Fruit fly (Drosophila melanogaster) whole organism, pupa: ENCODE data around the gene Cad96Cb.

Source experiments
- CG10348 ChIP-seq: fragments of 200-800 bp; sonication (Bioruptor generic); IDR thresholded peaks from 2 replicates; pipeline ENCODE4 v1.3.6; 2022; ENCODE audit warnings: missing biosample characterization, missing genetic modification characterization
- CG12605 ChIP-seq: fragments of 200-800 bp; sonication (Bioruptor generic); IDR thresholded peaks from 2 replicates; pipeline ENCODE4 v1.3.6; 2022; ENCODE audit warnings: missing biosample characterization, missing genetic modification characterization
- CG13204 ChIP-seq: fragments of 200-800 bp; sonication (Bioruptor generic); optimal IDR thresholded peaks from 2 replicates; lab custom pipeline; 2018; ENCODE audit warnings: missing biosample characterization, mild to moderate bottlenecking, missing genetic modification characterization, moderate library complexity
- CG14655 ChIP-seq: fragments of 200-800 bp; sonication (Bioruptor generic); optimal IDR thresholded peaks from 3 replicates; lab custom pipeline; 2017; ENCODE audit warnings: mild to moderate bottlenecking, missing biosample characterization, missing genetic modification reagents, missing genetic modification characterization
- CG15710 ChIP-seq: fragments of 200-800 bp; sonication (Bioruptor generic); optimal IDR thresholded peaks from 2 replicates; lab custom pipeline; 2018; ENCODE audit warnings: missing biosample characterization, mild to moderate bottlenecking, missing genetic modification characterization, moderate library complexity
- CG17806 ChIP-seq: fragments of 200-800 bp; sonication (Bioruptor generic); optimal IDR thresholded peaks from 2 replicates; lab custom pipeline; 2018; ENCODE audit warnings: missing biosample characterization, mild to moderate bottlenecking, missing genetic modification characterization, moderate library complexity
- CG32121 ChIP-seq: fragments of 200-800 bp; sonication (Bioruptor generic); IDR thresholded peaks from 2 replicates; pipeline ENCODE4 v1.3.6; 2022; ENCODE audit warnings: missing biosample characterization, missing genetic modification characterization
- CG34367 ChIP-seq: fragments of 200-800 bp; sonication (Bioruptor generic); optimal IDR thresholded peaks from 2 replicates; lab custom pipeline; 2018; ENCODE audit warnings: missing biosample characterization, mild to moderate bottlenecking, missing genetic modification characterization
- CG4496 ChIP-seq: fragments of 200-800 bp; sonication (Bioruptor generic); IDR thresholded peaks from 3 replicates; pipeline ENCODE4 v1.3.6; 2022; ENCODE audit warnings: missing biosample characterization, missing genetic modification characterization
- CG8159 ChIP-seq: fragments of 200-800 bp; sonication (Bioruptor generic); optimal IDR thresholded peaks from 3 replicates; lab custom pipeline; 2018; ENCODE audit warnings: missing biosample characterization, mild to moderate bottlenecking, missing genetic modification characterization, moderate library complexity
- CG8301 ChIP-seq: fragments of 200-800 bp; sonication (Bioruptor generic); optimal IDR thresholded peaks from 2 replicates; lab custom pipeline; 2018; ENCODE audit warnings: missing biosample characterization, mild to moderate bottlenecking, missing genetic modification characterization
- CG9948 ChIP-seq: fragments of 200-800 bp; sonication (Bioruptor generic); optimal IDR thresholded peaks from 2 replicates; lab custom pipeline; 2018; ENCODE audit warnings: missing biosample characterization, mild to moderate bottlenecking, missing genetic modification characterization, moderate library complexity
- D1 ChIP-seq: fragments of 200-800 bp; sonication (Bioruptor generic); optimal IDR thresholded peaks from 2 replicates; lab custom pipeline; 2018; ENCODE audit warnings: missing biosample characterization, mild to moderate bottlenecking, missing genetic modification characterization, moderate library complexity
- EcR ChIP-seq: fragments of 200-800 bp; sonication (Bioruptor generic); optimal IDR thresholded peaks from 3 replicates; lab custom pipeline; 2019; ENCODE audit warnings: missing biosample characterization, missing genetic modification characterization, mild to moderate bottlenecking, moderate library complexity, missing genetic modification reagents
- Ets98B ChIP-seq: fragments of 200-800 bp; sonication (Bioruptor generic); IDR thresholded peaks from 2 replicates; pipeline ENCODE4 v1.3.6; 2022; ENCODE audit warnings: missing biosample characterization, missing genetic modification characterization
- Pif1A ChIP-seq: fragments of 200-800 bp; sonication (Bioruptor generic); optimal IDR thresholded peaks from 3 replicates; lab custom pipeline; 2016; ENCODE audit warnings: missing biosample characterization, missing genetic modification characterization
- Pif1B ChIP-seq: fragments of 200-800 bp; sonication (Bioruptor generic); optimal IDR thresholded peaks from 3 replicates; lab custom pipeline; 2016; ENCODE audit warnings: missing biosample characterization, missing genetic modification characterization
- Snoo ChIP-seq: fragments of 200-800 bp; sonication (Bioruptor generic); optimal IDR thresholded peaks from 3 replicates; lab custom pipeline; 2017; ENCODE audit warnings: missing biosample characterization, mild to moderate bottlenecking, missing genetic modification characterization, inconsistent platforms
- fd96Ca ChIP-seq: fragments of 200-800 bp; sonication (Bioruptor generic); IDR thresholded peaks from 3 replicates; pipeline ENCODE4 v1.3.6; 2022; ENCODE audit warnings: missing biosample characterization, missing genetic modification characterization
- gl ChIP-seq: fragments of 200-800 bp; sonication (Bioruptor generic); optimal IDR thresholded peaks from 2 replicates; lab custom pipeline; 2018; ENCODE audit warnings: missing biosample characterization, mild to moderate bottlenecking, missing genetic modification characterization
- rn ChIP-seq: fragments of 200-800 bp; sonication (Bioruptor generic); IDR thresholded peaks from 2 replicates; pipeline ENCODE4 v1.3.6; 2022; ENCODE audit warnings: missing biosample characterization, missing genetic modification characterization

Cad96Cb gene

DNA sequence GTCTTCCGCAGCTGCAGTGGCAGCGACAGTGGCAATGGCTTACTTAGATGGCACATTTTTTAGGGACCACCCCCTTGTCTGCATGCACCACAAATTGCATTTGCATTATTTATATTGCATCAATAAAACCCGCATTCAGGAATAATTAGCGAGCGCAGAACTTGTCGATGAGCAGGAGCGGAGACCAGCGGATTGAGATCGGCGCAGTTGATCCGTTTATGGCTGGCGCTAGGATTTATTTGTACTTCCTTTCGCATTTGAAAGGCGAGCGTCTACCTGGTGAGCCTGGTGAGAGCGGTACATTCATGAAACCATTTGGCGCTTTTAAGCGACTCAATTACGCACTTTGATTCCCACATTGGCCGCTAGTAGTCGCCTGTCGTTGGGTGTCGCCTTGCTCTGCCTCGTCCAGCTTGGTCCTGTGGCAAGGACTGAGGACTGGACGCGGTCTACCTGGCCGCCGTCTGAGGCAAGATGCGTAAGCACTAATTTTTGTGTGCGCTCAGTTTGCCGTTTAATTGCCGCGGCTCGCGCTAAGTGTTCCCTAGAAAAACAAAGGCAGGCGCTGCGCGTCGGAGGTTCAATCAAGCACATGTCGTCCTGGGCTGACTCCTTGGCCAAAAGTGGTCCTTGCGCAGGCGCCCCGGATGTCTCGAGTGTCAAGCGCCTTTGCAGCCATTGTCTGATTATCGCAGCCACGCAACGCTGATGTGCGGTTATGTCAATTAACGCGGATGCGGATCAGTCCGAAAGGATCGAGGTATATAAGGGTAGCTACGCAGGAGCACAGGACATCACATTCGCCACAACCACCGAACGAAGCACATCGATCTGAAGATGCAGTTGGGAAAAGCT lies 37.2 kb downstream of the Cad96Cb start, which contains the start of gene CG13653:
Gene CG13653 (plus strand): TSS at position 805 of the 855 bp plus-strand sequence.
- TF ChIP-seq CG8301 (tag; lab: Kevin White, UChicago) (no peak), CG8159 (no peak), CG10348 (GFP tag; lab: Robert Waterston, UW) (no peak), gl (tag; lab: Kevin White, UChicago) (no peak), rn (GFP tag; lab: Robert Waterston, UW) (no peak), CG32121 (GFP tag; lab: Robert Waterston, UW) (no peak), Ets98B (GFP tag; lab: Robert Waterston, UW) (no peak), CG15710 (tag; lab: Kevin White, UChicago) (no peak), CG12605 (no peak), Pif1A (no peak), CG4496 (GFP tag; lab: Robert Waterston, UW) (no peak), Pif1B (GFP tag; lab: Kevin White, UChicago) (no peak), Snoo (tag; lab: Kevin White, UChicago) (no peak), D1 (tag; lab: Kevin White, UChicago) (no peak), EcR (GFP tag; lab: Kevin White, UChicago) (no peak), CG34367 (tag; lab: Kevin White, UChicago) (no peak), CG13204 (GFP tag; lab: Kevin White, UChicago) (no peak)

DNA sequence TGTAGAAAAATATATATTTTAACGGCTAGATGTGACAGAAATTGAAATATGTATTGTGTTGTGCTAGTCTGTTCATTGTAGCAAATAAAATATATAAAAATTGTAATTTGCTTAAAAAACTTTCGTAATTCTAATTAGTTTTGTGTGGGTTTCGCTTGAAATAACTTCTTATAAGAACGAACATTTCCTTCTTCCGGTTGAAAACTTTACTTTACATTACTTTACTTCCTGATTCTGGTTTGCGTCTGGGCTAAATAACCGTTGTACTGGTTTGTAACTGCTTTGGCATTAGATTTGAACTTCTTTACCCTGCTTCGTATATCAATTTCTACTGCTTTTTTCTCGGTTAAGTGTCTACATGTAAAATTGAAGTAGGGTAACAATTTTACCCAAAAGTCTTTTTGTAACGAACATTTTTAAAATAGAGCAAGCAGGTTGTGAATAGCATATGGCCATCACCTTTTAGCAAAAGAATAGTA lies 38.4 kb downstream of the Cad96Cb start, which contains the start of gene lobo:
Gene lobo (minus strand): TSS at position 51 of the 479 bp plus-strand sequence.
- peak; percentile 26 for TF ChIP-seq D1 (tag; lab: Kevin White, UChicago)
- TF ChIP-seq CG12605: no peak
- TF ChIP-seq CG14655 (GFP tag; lab: Kevin White, UChicago): no peak
- no peak for TF ChIP-seq Snoo (tag; lab: Kevin White, UChicago)
- TF ChIP-seq CG4496 (GFP tag; lab: Robert Waterston, UW): peak; percentile 15; the same call in 1 of the 3 replicates
- TF ChIP-seq, all 21 proteins: peak for 2

DNA sequence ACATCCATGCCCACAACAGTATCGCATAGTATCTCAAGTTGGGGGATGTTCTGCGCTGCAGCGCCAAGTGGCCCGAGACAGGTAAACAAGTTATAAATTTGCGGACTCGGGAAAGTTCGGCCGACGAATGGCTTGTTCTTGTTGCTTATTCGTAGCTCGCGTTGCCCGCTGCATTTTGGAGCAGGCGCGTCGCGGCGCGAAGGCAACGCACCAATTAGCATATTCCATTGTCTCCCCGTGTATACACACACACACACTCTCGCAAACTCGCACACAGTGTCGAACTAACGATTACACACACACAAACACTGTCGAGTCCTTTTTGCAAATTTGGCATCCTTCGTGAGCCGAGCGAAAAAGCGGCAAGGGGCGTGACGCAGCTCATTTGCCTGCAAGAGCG lies 43.1 kb downstream of the Cad96Cb start:
- no peak for TF ChIP-seq gl (tag; lab: Kevin White, UChicago)
- no peak for TF ChIP-seq CG9948 (tag; lab: Kevin White, UChicago)
- TF ChIP-seq Pif1A: no peak
- no peak for TF ChIP-seq CG17806 (tag; lab: Kevin White, UChicago)
- TF ChIP-seq CG10348 (GFP tag; lab: Robert Waterston, UW): no peak
- TF ChIP-seq Ets98B (GFP tag; lab: Robert Waterston, UW): no peak
- no peak for TF ChIP-seq CG4496 (GFP tag; lab: Robert Waterston, UW)
- no peak for TF ChIP-seq D1 (tag; lab: Kevin White, UChicago)
- no peak for TF ChIP-seq Pif1B (GFP tag; lab: Kevin White, UChicago)

dm6 chr3R:25184540-25184939 lies 47.6 kb downstream of the Cad96Cb start:
- 0 out of 3 replicates have a peak, but pooled peaks have one; percentile 33 for TF ChIP-seq CG4496 (GFP tag; lab: Robert Waterston, UW)
- TF ChIP-seq fd96Ca (GFP tag; lab: Robert Waterston, UW): no peak
- TF ChIP-seq CG10348 (GFP tag; lab: Robert Waterston, UW): no peak
- TF ChIP-seq CG13204 (GFP tag; lab: Kevin White, UChicago): peak; percentile 47
- TF ChIP-seq gl (tag; lab: Kevin White, UChicago): no peak
- no peak for TF ChIP-seq rn (GFP tag; lab: Robert Waterston, UW)
- TF ChIP-seq Pif1B (GFP tag; lab: Kevin White, UChicago): no peak
- no peak for TF ChIP-seq CG15710 (tag; lab: Kevin White, UChicago)
- no peak for TF ChIP-seq Pif1A
- no peak for TF ChIP-seq CG32121 (GFP tag; lab: Robert Waterston, UW)

- peak; percentile 51 for TF ChIP-seq CG17806 (tag; lab: Kevin White, UChicago)
- TF ChIP-seq rn (GFP tag; lab: Robert Waterston, UW): no peak
- TF ChIP-seq CG8301 (tag; lab: Kevin White, UChicago): no peak
- peak; percentile 16 for TF ChIP-seq CG14655 (GFP tag; lab: Kevin White, UChicago)
- peak; percentile 38 for TF ChIP-seq EcR (GFP tag; lab: Kevin White, UChicago)
- peak; percentile 24; the same call in 1 of the 2 replicates for TF ChIP-seq CG12605
- no peak for TF ChIP-seq gl (tag; lab: Kevin White, UChicago)
- TF ChIP-seq CG9948 (tag; lab: Kevin White, UChicago): peak; percentile 61
- no peak for TF ChIP-seq D1 (tag; lab: Kevin White, UChicago)
- TF ChIP-seq CG4496 (GFP tag; lab: Robert Waterston, UW): no peak
- peak; percentile 39 for TF ChIP-seq CG34367 (tag; lab: Kevin White, UChicago)
- no peak for TF ChIP-seq CG32121 (GFP tag; lab: Robert Waterston, UW)
- peak; percentile 71 for TF ChIP-seq CG8159
- TF ChIP-seq Snoo (tag; lab: Kevin White, UChicago): no peak
- peak; percentile 68 for TF ChIP-seq CG15710 (tag; lab: Kevin White, UChicago)
- TF ChIP-seq fd96Ca (GFP tag; lab: Robert Waterston, UW): 0 out of 3 replicates have a peak, but pooled peaks have one; percentile 17
- TF ChIP-seq CG13204 (GFP tag; lab: Kevin White, UChicago): peak; percentile 53
Measured at dm6 chr3R:25183484-25184442, 48.4 kb downstream of the Cad96Cb start, which contains the start of gene dan. TSS of gene dan (plus strand) at chr3R:25184383.
